Worm (Caenorhabditis elegans) whole organism, mixed stage, embryonic: ENCODE data around the gene C04H5.7.

Experiments
- bed-3 ChIP-seq: fragments of 200-800 bp; sonication (Bioruptor generic); optimal IDR thresholded peaks from 3 replicates; lab custom pipeline; 2018; ENCODE audit warnings: mild to moderate bottlenecking, missing genetic modification characterization, moderate library complexity, missing compliant biosample characterization
- ceh-83 ChIP-seq: fragments of 200-800 bp; sonication (Bioruptor generic); optimal IDR thresholded peaks from 2 replicates; lab custom pipeline; 2018; ENCODE audit warnings: mild to moderate bottlenecking, missing genetic modification characterization, missing compliant biosample characterization
- cnd-1 ChIP-seq: fragments of 200-800 bp; sonication (Bioruptor generic); optimal IDR thresholded peaks from 2 replicates; lab custom pipeline; 2018; ENCODE audit warnings: mild to moderate bottlenecking, missing genetic modification characterization, missing compliant biosample characterization
- drap-1 ChIP-seq: fragments of 200-800 bp; sonication (Bioruptor generic); optimal IDR thresholded peaks from 3 replicates; lab custom pipeline; 2018; ENCODE audit warnings: mild to moderate bottlenecking, missing genetic modification characterization, missing compliant biosample characterization
- elt-1 ChIP-seq: sonication (generic microtip); optimal IDR thresholded peaks from 2 replicates; lab custom pipeline; 2017; ENCODE audit warnings: missing genetic modification characterization, mild to moderate bottlenecking, missing compliant biosample characterization, antibody characterized with exemption, moderate library complexity, borderline replicate concordance; ENCODE audit not compliant: insufficient read depth
- lin-13 ChIP-seq: fragments of 150-350 bp; optimal IDR thresholded peaks from 2 replicates; lab custom pipeline; 2014; ENCODE audit warnings: missing biosample characterization, missing genetic modification characterization
- lsy-2 ChIP-seq: fragments of 150-350 bp; optimal IDR thresholded peaks from 2 replicates; lab custom pipeline; 2014; ENCODE audit warnings: missing biosample characterization, missing genetic modification characterization
- mep-1 ChIP-seq: fragments of 150-350 bp; optimal IDR thresholded peaks from 2 replicates; lab custom pipeline; 2017; ENCODE audit warnings: missing biosample characterization, missing genetic modification reagents, missing genetic modification characterization, inconsistent platforms
- nhr-28 ChIP-seq: fragments of 150-350 bp; optimal IDR thresholded peaks from 2 replicates; lab custom pipeline; 2014; ENCODE audit warnings: missing biosample characterization, missing genetic modification characterization
- sem-2 ChIP-seq: fragments of 200-800 bp; sonication (Bioruptor generic); optimal IDR thresholded peaks from 2 replicates; lab custom pipeline; 2018; ENCODE audit warnings: mild to moderate bottlenecking, missing genetic modification characterization, missing compliant biosample characterization
- snpc-4 ChIP-seq: fragments of 150-350 bp; optimal IDR thresholded peaks from 2 replicates; lab custom pipeline; 2014; ENCODE audit warnings: missing biosample characterization, missing genetic modification characterization
- sptf-1 ChIP-seq: sonication (generic microtip); optimal IDR thresholded peaks from 2 replicates; lab custom pipeline; 2017; ENCODE audit warnings: mild to moderate bottlenecking, missing genetic modification characterization, moderate library complexity, missing compliant biosample characterization
- unc-62 ChIP-seq: fragments of 150-350 bp; optimal IDR thresholded peaks from 2 replicates; lab custom pipeline; 2014; ENCODE audit warnings: missing biosample characterization, missing genetic modification reagents, missing genetic modification characterization

ce11 chrII:14502997-14503396 lies 34.7 kb upstream of the C04H5.7 start, which contains the start of gene K10H10.6:
- no peak for TF ChIP-seq ceh-83 (GFP tag; lab: Kevin White, UChicago)
- no peak for TF ChIP-seq drap-1 (GFP tag; lab: Kevin White, UChicago)
- TF ChIP-seq snpc-4, result no peak
- TF ChIP-seq sptf-1 (tag; lab: Kevin White, UChicago), result no peak
- TF ChIP-seq bed-3 (GFP tag; lab: Kevin White, UChicago), result no peak
- TF ChIP-seq mep-1 (tag; lab: Kevin White, UChicago), result no peak
- no peak for TF ChIP-seq unc-62 (GFP tag; lab: Kevin White, UChicago)
- no peak for TF ChIP-seq cnd-1 (tag; lab: Kevin White, UChicago)
- TF ChIP-seq elt-1 (tag; lab: Kevin White, UChicago), result no peak
- no peak for TF ChIP-seq lin-13
- TF ChIP-seq sem-2 (GFP tag; lab: Kevin White, UChicago), result no peak
- TF ChIP-seq lsy-2, result no peak
- TF ChIP-seq nhr-28, result no peak
